Fruit fly (Drosophila melanogaster) whole organism, adult: Measurements from ENCODE around the gene ZnT86D.

Source experiments
- CG14711 ChIP-seq: fragments of 200-800 bp; sonication (Bioruptor generic); optimal IDR thresholded peaks from 2 replicates; lab custom pipeline; 2018; ENCODE audit warnings: missing biosample characterization, mild to moderate bottlenecking, missing genetic modification characterization, moderate library complexity
- CG7045 ChIP-seq: fragments of 200-800 bp; sonication (Bioruptor generic); optimal IDR thresholded peaks from 2 replicates; lab custom pipeline; 2017; ENCODE audit warnings: missing biosample characterization, mild to moderate bottlenecking, missing genetic modification characterization
- Hr96 ChIP-seq: fragments of 200-800 bp; sonication (Bioruptor generic); optimal IDR thresholded peaks from 2 replicates; lab custom pipeline; 2016; ENCODE audit warnings: missing biosample characterization, missing genetic modification characterization
- cic ChIP-seq: fragments of 200-800 bp; sonication (Bioruptor generic); optimal IDR thresholded peaks from 2 replicates; lab custom pipeline; 2017; ENCODE audit warnings: missing biosample characterization, mild to moderate bottlenecking, missing genetic modification characterization, moderate library complexity
- pad ChIP-seq: fragments of 200-800 bp; sonication (Bioruptor generic); optimal IDR thresholded peaks from 3 replicates; lab custom pipeline; 2017; ENCODE audit warnings: missing biosample characterization, missing genetic modification characterization, mild to moderate bottlenecking, moderate library complexity, missing genetic modification reagents

DNA sequence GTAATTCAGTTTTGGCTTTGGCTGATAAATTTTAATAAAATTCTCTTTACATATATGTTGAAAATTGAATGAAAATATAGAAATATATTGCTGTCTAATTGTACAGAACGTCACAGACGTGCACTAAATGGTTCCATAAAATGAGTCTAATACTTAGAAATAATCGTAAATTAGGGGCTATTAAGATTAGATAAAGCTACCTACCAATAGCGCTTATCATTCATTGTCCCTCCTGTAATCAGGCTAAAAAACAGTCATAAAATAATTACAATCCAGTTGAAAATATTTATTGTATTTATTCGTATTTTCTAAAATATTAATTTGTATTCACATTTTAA, 41.2 kb downstream of the ZnT86D start:
- TF ChIP-seq pad (GFP tag; lab: Kevin White, UChicago) (no peak), cic (GFP tag; lab: Kevin White, UChicago) (peak; percentile 74), Hr96 (GFP tag; lab: Kevin White, UChicago) (no peak), CG7045 (GFP tag; lab: Kevin White, UChicago) (peak; percentile 59), CG14711 (peak; percentile 45)
